Worm (Caenorhabditis elegans): Measurements from ENCODE around the gene K05F1.14.

The K05F1.14 gene

ce11 chrII:5839227-5839626 lies 46.8 kb upstream of the K05F1.14 start, which contains the start of gene ZK1248.19 (continued):
- TF ChIP-seq sma-3 (GFP tag; optimal IDR thresholded peaks at IDR 0.05) (no peak), nhr-12 (tag; optimal IDR thresholded peaks at IDR 0.05) (no peak), ztf-11 (tag; optimal IDR thresholded peaks at IDR 0.05) (no peak)

ce11 chrII:5838453-5838852 lies 46.1 kb upstream of the K05F1.14 start, which contains the start of gene ZK1248.15:
Gene ZK1248.15 (minus strand): TSS chrII:5838553.
- TF ChIP-seq nhr-10 (tag; optimal IDR thresholded peaks at IDR 0.05) (no peak), alr-1 (tag; optimal IDR thresholded peaks at IDR 0.05) (no peak), unc-62 (GFP tag; optimal IDR thresholded peaks at IDR 0.05) (no peak), nhr-23 (tag; optimal IDR thresholded peaks at IDR 0.05) (no peak), peb-1 (tag; optimal IDR thresholded peaks at IDR 0.05) (no peak), C34F6.9 (tag; optimal IDR thresholded peaks at IDR 0.05) (no peak), aly-2 (tag; optimal IDR thresholded peaks at IDR 0.05) (no peak), ztf-4 (tag; optimal IDR thresholded peaks at IDR 0.05) (no peak), lsy-2 (tag; optimal IDR thresholded peaks at IDR 0.05) (no peak), nhr-129 (tag; optimal IDR thresholded peaks at IDR 0.05) (no peak), elt-3 (tag; optimal IDR thresholded peaks at IDR 0.05) (no peak), mab-5 (tag; optimal IDR thresholded peaks at IDR 0.05) (no peak)

- peak; percentile 15 for TF ChIP-seq crh-2 (tag; optimal IDR thresholded peaks at IDR 0.05)
- TF ChIP-seq lsy-2 (tag; optimal IDR thresholded peaks at IDR 0.05) = peak in 1 of 2 experiments; percentile 68
- TF ChIP-seq elt-1 (tag; optimal IDR thresholded peaks at IDR 0.05) = no peak
- no peak for TF ChIP-seq sem-4 (tag; optimal IDR thresholded peaks at IDR 0.05)
- TF ChIP-seq peb-1 (tag; optimal IDR thresholded peaks at IDR 0.05) = no peak
- peak; percentile 81 for TF ChIP-seq C34F6.9 (tag; optimal IDR thresholded peaks at IDR 0.05)
- TF ChIP-seq ceh-16 (tag; optimal IDR thresholded peaks at IDR 0.05) = no peak
- TF ChIP-seq unc-55 (GFP tag; optimal IDR thresholded peaks at IDR 0.05) = peak; percentile 73
- TF ChIP-seq sma-3 (GFP tag; optimal IDR thresholded peaks at IDR 0.05) = peak; percentile 65
- peak; percentile 21 for TF ChIP-seq F13H6.1 (tag; optimal IDR thresholded peaks at IDR 0.05)
- no peak for TF ChIP-seq lin-13 (GFP tag; optimal IDR thresholded peaks at IDR 0.05)
- peak; percentile 3 for TF ChIP-seq nhr-129 (tag; optimal IDR thresholded peaks at IDR 0.05)
Measured at ce11 chrII:5836153-5836719, 43.8 kb upstream of the K05F1.14 start, which contains the start of gene fzo-1. Gene fzo-1 (minus strand): TSS chrII:5836203.

- TF ChIP-seq zag-1 (tag; optimal IDR thresholded peaks at IDR 0.05) (no peak), nhr-6 (tag; optimal IDR thresholded peaks at IDR 0.05) (no peak), lin-11 (tag; optimal IDR thresholded peaks at IDR 0.05) (no peak), nhr-11 (tag; optimal IDR thresholded peaks at IDR 0.05) (no peak), ZK546.5 (tag; optimal IDR thresholded peaks at IDR 0.05) (no peak), lin-13 (GFP tag; optimal IDR thresholded peaks at IDR 0.05) (no peak), Y55F3AM.14 (GFP tag; optimal IDR thresholded peaks at IDR 0.05) (no peak), nhr-129 (tag; optimal IDR thresholded peaks at IDR 0.05) (no peak), ceh-82 (tag; optimal IDR thresholded peaks at IDR 0.05) (no peak), sem-4 (tag; optimal IDR thresholded peaks at IDR 0.05) (no peak), sma-3 (GFP tag; optimal IDR thresholded peaks at IDR 0.05) (no peak), peb-1 (tag; optimal IDR thresholded peaks at IDR 0.05) (no peak), blmp-1 (tag; optimal IDR thresholded peaks at IDR 0.05; ENCODE audit: insufficient read depth) (no peak), snpc-4 (tag; optimal IDR thresholded peaks at IDR 0.05) (no peak), nhr-10 (tag; optimal IDR thresholded peaks at IDR 0.05) (no peak), aly-2 (tag; optimal IDR thresholded peaks at IDR 0.05) (no peak)
Measured at ce11 chrII:5835146-5835545, 42.8 kb upstream of the K05F1.14 start.

- TF ChIP-seq ama-1 (optimal IDR thresholded peaks at IDR 0.05) (no peak), ztf-1 (GFP tag; conservative IDR thresholded peaks at IDR 0.05) (no peak), snpc-4 (tag; optimal IDR thresholded peaks at IDR 0.05) (no peak), ceh-82 (tag; optimal IDR thresholded peaks at IDR 0.05) (no peak), fos-1 (tag; optimal IDR thresholded peaks at IDR 0.05) (no peak), unc-39 (tag; optimal IDR thresholded peaks at IDR 0.05) (no peak), unc-55 (GFP tag; optimal IDR thresholded peaks at IDR 0.05) (no peak), unc-62 (GFP tag; optimal IDR thresholded peaks at IDR 0.05) (no peak), dmd-4 (tag; optimal IDR thresholded peaks at IDR 0.05) (no peak), nhr-10 (tag; optimal IDR thresholded peaks at IDR 0.05) (no peak), nhr-6 (tag; optimal IDR thresholded peaks at IDR 0.05) (no peak), ceh-16 (tag; optimal IDR thresholded peaks at IDR 0.05) (no peak), peb-1 (tag; optimal IDR thresholded peaks at IDR 0.05) (no peak), alr-1 (tag; optimal IDR thresholded peaks at IDR 0.05) (no peak), Y55F3AM.14 (GFP tag; optimal IDR thresholded peaks at IDR 0.05) (no peak), C34F6.9 (tag; optimal IDR thresholded peaks at IDR 0.05) (no peak), nhr-237 (tag; optimal IDR thresholded peaks at IDR 0.05) (no peak), ztf-11 (tag; optimal IDR thresholded peaks at IDR 0.05) (no peak), nhr-21 (tag; optimal IDR thresholded peaks at IDR 0.05) (no peak), sem-4 (tag; optimal IDR thresholded peaks at IDR 0.05) (no peak)
Measured at ce11 chrII:5833136-5833535, 40.7 kb upstream of the K05F1.14 start, which contains the start of gene gtap-1. Gene gtap-1 (minus strand): TSS chrII:5833236.

Measured in whole organism, L2 larva.